Fruit fly (Drosophila melanogaster) whole organism, prepupa: ENCODE results near the gene CG10232.

Source experiments
- Blimp-1 ChIP-seq: fragments of 200-800 bp; sonication (Bioruptor generic); optimal IDR thresholded peaks from 3 replicates; lab custom pipeline; 2017; ENCODE audit warnings: missing biosample characterization, missing genetic modification characterization, mild to moderate bottlenecking, moderate library complexity, missing genetic modification reagents
- CG10631 ChIP-seq: fragments of 200-800 bp; sonication (Bioruptor generic); optimal IDR thresholded peaks from 2 replicates; lab custom pipeline; 2016; ENCODE audit warnings: missing biosample characterization, missing genetic modification characterization
- CG10669 ChIP-seq: fragments of 200-800 bp; sonication (Bioruptor generic); optimal IDR thresholded peaks from 3 replicates; lab custom pipeline; 2018; ENCODE audit warnings: missing biosample characterization, mild to moderate bottlenecking, missing genetic modification characterization, moderate library complexity
- CG11294 ChIP-seq: fragments of 200-800 bp; sonication (Bioruptor generic); IDR thresholded peaks from 2 replicates; pipeline ENCODE4 v1.3.6; 2022; ENCODE audit warnings: missing biosample characterization, missing genetic modification characterization
- CG11902 ChIP-seq: fragments of 200-800 bp; sonication (Bioruptor generic); optimal IDR thresholded peaks from 3 replicates; lab custom pipeline; 2016; ENCODE audit warnings: missing biosample characterization, missing genetic modification characterization
- CG15336 ChIP-seq: fragments of 200-800 bp; sonication (Bioruptor generic); IDR thresholded peaks from 2 replicates; pipeline ENCODE4 v1.3.6; 2022; ENCODE audit warnings: missing biosample characterization, missing genetic modification characterization
- CG16779 ChIP-seq: fragments of 200-800 bp; sonication (Bioruptor generic); optimal IDR thresholded peaks from 3 replicates; lab custom pipeline; 2017; ENCODE audit warnings: missing biosample characterization, mild to moderate bottlenecking, missing genetic modification characterization
- CG31627 ChIP-seq: fragments of 200-800 bp; sonication (Bioruptor generic); optimal IDR thresholded peaks from 3 replicates; lab custom pipeline; 2016; ENCODE audit warnings: missing biosample characterization, missing genetic modification characterization
- CG32006 ChIP-seq: fragments of 200-800 bp; sonication (Bioruptor generic); optimal IDR thresholded peaks from 3 replicates; lab custom pipeline; 2017; ENCODE audit warnings: missing biosample characterization, mild to moderate bottlenecking, missing genetic modification characterization
- CG34406 ChIP-seq: fragments of 200-800 bp; sonication (Bioruptor generic); optimal IDR thresholded peaks from 3 replicates; lab custom pipeline; 2016; ENCODE audit warnings: missing biosample characterization, missing genetic modification characterization
- CG3919 ChIP-seq: fragments of 200-800 bp; sonication (Bioruptor generic); optimal IDR thresholded peaks from 3 replicates; lab custom pipeline; 2016; ENCODE audit warnings: missing biosample characterization, missing genetic modification characterization
- CG4318 ChIP-seq: fragments of 200-800 bp; sonication (Bioruptor generic); optimal IDR thresholded peaks from 3 replicates; lab custom pipeline; 2017; ENCODE audit warnings: missing biosample characterization, mild to moderate bottlenecking, missing genetic modification characterization
- CG6163 ChIP-seq: fragments of 200-800 bp; sonication (Bioruptor generic); IDR thresholded peaks from 3 replicates; pipeline ENCODE4 v1.3.6; 2022; ENCODE audit warnings: missing biosample characterization, missing genetic modification characterization
- CG6276 ChIP-seq: fragments of 200-800 bp; sonication (Bioruptor generic); optimal IDR thresholded peaks from 2 replicates; lab custom pipeline; 2017; ENCODE audit warnings: missing biosample characterization, mild to moderate bottlenecking, missing genetic modification characterization
- CG6854 ChIP-seq: fragments of 200-800 bp; sonication (Bioruptor generic); optimal IDR thresholded peaks from 2 replicates; lab custom pipeline; 2017; ENCODE audit warnings: missing biosample characterization, mild to moderate bottlenecking, missing genetic modification characterization
- CG7368 ChIP-seq: fragments of 200-800 bp; sonication (Bioruptor generic); optimal IDR thresholded peaks from 3 replicates; lab custom pipeline; 2016; ENCODE audit warnings: missing biosample characterization, missing genetic modification characterization
- CG8119 ChIP-seq: fragments of 200-800 bp; sonication (Bioruptor generic); IDR thresholded peaks from 3 replicates; pipeline ENCODE4 v1.3.6; 2022; ENCODE audit warnings: missing biosample characterization, missing genetic modification characterization
- CG8319 ChIP-seq: fragments of 200-800 bp; sonication (Bioruptor generic); optimal IDR thresholded peaks from 3 replicates; lab custom pipeline; 2016; ENCODE audit warnings: missing biosample characterization, missing genetic modification characterization
- CG8632 ChIP-seq: fragments of 200-800 bp; sonication (Bioruptor generic); optimal IDR thresholded peaks from 3 replicates; lab custom pipeline; 2016; ENCODE audit warnings: missing biosample characterization, missing genetic modification characterization
- CG9139 ChIP-seq: fragments of 200-800 bp; sonication (Bioruptor generic); optimal IDR thresholded peaks from 3 replicates; lab custom pipeline; 2017; ENCODE audit warnings: missing biosample characterization, mild to moderate bottlenecking, missing genetic modification characterization
- Eip78C ChIP-seq: fragments of 200-800 bp; sonication (Bioruptor generic); peaks from one replicate; lab custom pipeline; 2016; ENCODE audit warnings: missing biosample characterization, missing genetic modification characterization
- Eip93F ChIP-seq: fragments of 200-800 bp; sonication (Bioruptor generic); optimal IDR thresholded peaks from 2 replicates; lab custom pipeline; 2016; ENCODE audit warnings: missing biosample characterization, mild to moderate bottlenecking, missing genetic modification characterization
- Ets21C ChIP-seq: fragments of 200-800 bp; sonication (Bioruptor generic); optimal IDR thresholded peaks from 3 replicates; lab custom pipeline; 2016; ENCODE audit warnings: missing biosample characterization, missing genetic modification characterization
- Ets96B ChIP-seq: fragments of 200-800 bp; optimal IDR thresholded peaks from 2 replicates; lab custom pipeline; 2019; ENCODE audit warnings: missing biosample characterization, mild to moderate bottlenecking, missing genetic modification characterization, moderate library complexity
- Gug ChIP-seq: fragments of 200-800 bp; sonication (Bioruptor generic); IDR thresholded peaks from 2 replicates; pipeline ENCODE4 v1.3.6; 2022; ENCODE audit warnings: missing biosample characterization, missing genetic modification characterization
- Hr38 ChIP-seq: sonication (Bioruptor generic); optimal IDR thresholded peaks from 2 replicates; lab custom pipeline; 2016; ENCODE audit warnings: missing biosample characterization, missing genetic modification characterization
- Hr39 ChIP-seq: fragments of 200-800 bp; sonication (Bioruptor generic); optimal IDR thresholded peaks from 2 replicates; lab custom pipeline; 2016; ENCODE audit warnings: missing biosample characterization, missing genetic modification characterization
- Hr4 ChIP-seq: fragments of 200-800 bp; sonication (Bioruptor generic); optimal IDR thresholded peaks from 3 replicates; lab custom pipeline; 2016; ENCODE audit warnings: missing biosample characterization, missing genetic modification characterization
- Lpt ChIP-seq: fragments of 200-800 bp; sonication (Bioruptor generic); optimal IDR thresholded peaks from 3 replicates; lab custom pipeline; 2016; ENCODE audit warnings: missing biosample characterization, missing genetic modification characterization
- Met ChIP-seq: fragments of 200-800 bp; sonication (Bioruptor generic); optimal IDR thresholded peaks from 3 replicates; lab custom pipeline; 2016; ENCODE audit warnings: missing biosample characterization, missing genetic modification characterization
- OdsH ChIP-seq: fragments of 200-800 bp; sonication (Bioruptor generic); optimal IDR thresholded peaks from 3 replicates; lab custom pipeline; 2016; ENCODE audit warnings: missing biosample characterization, missing genetic modification characterization
- Smox ChIP-seq: fragments of 200-800 bp; sonication (Bioruptor generic); optimal IDR thresholded peaks from 3 replicates; lab custom pipeline; 2016; ENCODE audit warnings: missing biosample characterization, missing genetic modification characterization
- Sox14 ChIP-seq: fragments of 200-800 bp; sonication (Bioruptor generic); optimal IDR thresholded peaks from 3 replicates; lab custom pipeline; 2016; ENCODE audit warnings: missing biosample characterization, missing genetic modification characterization
- Sox15 ChIP-seq: fragments of 200-800 bp; sonication (Bioruptor generic); optimal IDR thresholded peaks from 3 replicates; lab custom pipeline; 2016; ENCODE audit warnings: missing biosample characterization, missing genetic modification characterization
- achi ChIP-seq: fragments of 200-800 bp; sonication (Bioruptor generic); optimal IDR thresholded peaks from 3 replicates; lab custom pipeline; 2016; ENCODE audit warnings: missing biosample characterization, missing genetic modification characterization
- cyc ChIP-seq: fragments of 200-800 bp; sonication (Bioruptor generic); optimal IDR thresholded peaks from 3 replicates; lab custom pipeline; 2016; ENCODE audit warnings: missing biosample characterization, missing genetic modification characterization
- dsx ChIP-seq: fragments of 200-800 bp; optimal IDR thresholded peaks from 3 replicates; lab custom pipeline; 2019; ENCODE audit warnings: missing biosample characterization, mild to moderate bottlenecking, missing genetic modification characterization, moderate library complexity; ENCODE audit not compliant: poor library complexity, severe bottlenecking
- eg ChIP-seq: fragments of 200-800 bp; sonication (Bioruptor generic); IDR thresholded peaks from 3 replicates; pipeline ENCODE4 v1.3.6; 2022; ENCODE audit warnings: missing biosample characterization, missing genetic modification characterization
- esn ChIP-seq: fragments of 200-800 bp; sonication (Bioruptor generic); optimal IDR thresholded peaks from 2 replicates; lab custom pipeline; 2016; ENCODE audit warnings: missing biosample characterization, mild to moderate bottlenecking, missing genetic modification characterization, moderate library complexity
- fd59A ChIP-seq: fragments of 200-800 bp; sonication (Bioruptor generic); optimal IDR thresholded peaks from 2 replicates; lab custom pipeline; 2017; ENCODE audit warnings: missing biosample characterization, mild to moderate bottlenecking, missing genetic modification characterization, missing genetic modification reagents
- fd85E ChIP-seq: fragments of 200-800 bp; sonication (Bioruptor generic); optimal IDR thresholded peaks from 3 replicates; lab custom pipeline; 2016; ENCODE audit warnings: missing biosample characterization, missing genetic modification characterization
- fkh ChIP-seq: fragments of 200-800 bp; sonication (Bioruptor generic); optimal IDR thresholded peaks from 3 replicates; lab custom pipeline; 2017; ENCODE audit warnings: missing biosample characterization, mild to moderate bottlenecking, missing genetic modification characterization, moderate library complexity
- lz ChIP-seq: fragments of 200-800 bp; sonication (Bioruptor generic); optimal IDR thresholded peaks from 3 replicates; lab custom pipeline; 2016; ENCODE audit warnings: missing biosample characterization, missing genetic modification characterization
- net ChIP-seq: fragments of 200-800 bp; sonication (Bioruptor generic); optimal IDR thresholded peaks from 3 replicates; lab custom pipeline; 2016; ENCODE audit warnings: missing biosample characterization, missing genetic modification characterization
- pdm3 ChIP-seq: fragments of 200-800 bp; sonication (Bioruptor generic); optimal IDR thresholded peaks from 3 replicates; lab custom pipeline; 2016; ENCODE audit warnings: missing biosample characterization, missing genetic modification characterization
- salr ChIP-seq, 2 experiments: fragments of 200-800 bp; sonication (Bioruptor generic); optimal IDR thresholded peaks; 3 replicates each; lab custom pipeline; 2016 to 2018; ENCODE audit warnings: missing biosample characterization in 2 of 2, missing genetic modification characterization in 2 of 2, mild to moderate bottlenecking in 1 of 2
- spab ChIP-seq: fragments of 200-800 bp; sonication (Bioruptor generic); optimal IDR thresholded peaks from 2 replicates; lab custom pipeline; 2017; ENCODE audit warnings: missing biosample characterization, mild to moderate bottlenecking, missing genetic modification characterization, missing genetic modification reagents
- svp ChIP-seq: fragments of 200-800 bp; sonication (Bioruptor generic); peaks from one replicate; lab custom pipeline; 2016; ENCODE audit warnings: missing biosample characterization, missing genetic modification characterization
- topi ChIP-seq: fragments of 200-800 bp; sonication (Bioruptor generic); optimal IDR thresholded peaks from 3 replicates; lab custom pipeline; 2016; ENCODE audit warnings: missing biosample characterization, missing genetic modification characterization
- vri ChIP-seq: fragments of 200-800 bp; sonication (Bioruptor generic); optimal IDR thresholded peaks from 3 replicates; lab custom pipeline; 2016; ENCODE audit warnings: missing biosample characterization, mild to moderate bottlenecking, missing genetic modification characterization

The CG10232 gene

dm6 chr3R:23675646-23676045 lies 45.8 kb downstream of the CG10232 start (continued):
- peak; percentile 24 for TF ChIP-seq CG6276 (GFP tag; lab: Kevin White, UChicago)
- TF ChIP-seq Ets96B (tag; lab: Kevin White, UChicago): no peak
- peak; percentile 34 for TF ChIP-seq CG34406
- no peak for TF ChIP-seq CG11902 (GFP tag; lab: Kevin White, UChicago)
- TF ChIP-seq net (GFP tag; lab: Kevin White, UChicago): no peak
- TF ChIP-seq dsx (GFP tag; lab: Kevin White, UChicago): no peak
- no peak; the same call in 2 of the 3 replicates for TF ChIP-seq eg
- TF ChIP-seq, all 60 proteins: peak for 14

- no peak for TF ChIP-seq CG7368 (GFP tag; lab: Kevin White, UChicago)
- peak; percentile 19 for TF ChIP-seq achi (GFP tag; lab: Kevin White, UChicago)
- peak; percentile 59 for TF ChIP-seq CG15336 (GFP tag; lab: Robert Waterston, UW)
- TF ChIP-seq CG8119 (GFP tag; lab: Robert Waterston, UW): peak; percentile 37; the same call in 1 of the 3 replicates
- TF ChIP-seq cyc (GFP tag; lab: Kevin White, UChicago): no peak
- no peak for TF ChIP-seq CG6854 (GFP tag; lab: Kevin White, UChicago)
- TF ChIP-seq CG31627 (GFP tag; lab: Kevin White, UChicago): peak; percentile 24
- peak; percentile 29 for TF ChIP-seq topi (GFP tag; lab: Kevin White, UChicago)
- TF ChIP-seq CG4318 (GFP tag; lab: Kevin White, UChicago): no peak
- no peak for TF ChIP-seq Sox14 (GFP tag; lab: Kevin White, UChicago)
- no peak for TF ChIP-seq Blimp-1 (GFP tag; lab: Kevin White, UChicago)
- no peak for TF ChIP-seq salr (GFP tag; optimal IDR thresholded peaks at IDR 0.05; lab: Kevin White, UChicago)
- TF ChIP-seq Hr4: peak; percentile 37
- TF ChIP-seq Lpt (GFP tag; lab: Kevin White, UChicago): no peak
- TF ChIP-seq fd59A (GFP tag; lab: Kevin White, UChicago): no peak
- TF ChIP-seq CG16779 (tag; lab: Kevin White, UChicago): no peak
- TF ChIP-seq esn: peak; percentile 49
- TF ChIP-seq CG3919: peak; percentile 1
- no peak for TF ChIP-seq fd85E (GFP tag; lab: Kevin White, UChicago)
- TF ChIP-seq Hr39 (GFP tag; lab: Kevin White, UChicago): peak; percentile 5
- TF ChIP-seq Eip93F (GFP tag; lab: Kevin White, UChicago): no peak
- no peak for TF ChIP-seq Hr38 (GFP tag; lab: Kevin White, UChicago)
- TF ChIP-seq CG8632 (GFP tag; lab: Kevin White, UChicago): peak; percentile 22
- no peak for TF ChIP-seq Ets21C (GFP tag; lab: Kevin White, UChicago)
- TF ChIP-seq Smox (GFP tag; lab: Kevin White, UChicago): peak; percentile 38
- TF ChIP-seq lz (GFP tag; lab: Kevin White, UChicago): peak; percentile 25
- TF ChIP-seq CG10669 (GFP tag; lab: Kevin White, UChicago): no peak
- TF ChIP-seq CG32006 (GFP tag; lab: Kevin White, UChicago): peak; percentile 58
- TF ChIP-seq CG6163 (GFP tag; lab: Robert Waterston, UW): no peak
- TF ChIP-seq pdm3 (GFP tag; lab: Kevin White, UChicago): peak; percentile 35
- no peak for TF ChIP-seq CG9139
- TF ChIP-seq OdsH (GFP tag; lab: Kevin White, UChicago): peak; percentile 35
- TF ChIP-seq svp (GFP tag; lab: Kevin White, UChicago): peak; percentile 76
- peak; percentile 44 for TF ChIP-seq CG34406
- no peak for TF ChIP-seq CG10631 (GFP tag; lab: Kevin White, UChicago)
- TF ChIP-seq Met (GFP tag; lab: Kevin White, UChicago): peak; percentile 32
- no peak for TF ChIP-seq Sox15 (GFP tag; lab: Kevin White, UChicago)
- no peak for TF ChIP-seq fkh (GFP tag; lab: Kevin White, UChicago)
- TF ChIP-seq vri: no peak
- TF ChIP-seq Eip78C (GFP tag; lab: Kevin White, UChicago): peak; percentile 86
- TF ChIP-seq CG11294: no peak
- no peak for TF ChIP-seq CG8319
- no peak for TF ChIP-seq CG11902 (GFP tag; lab: Kevin White, UChicago)
- TF ChIP-seq spab (GFP tag; lab: Kevin White, UChicago): no peak
- no peak for TF ChIP-seq Gug (GFP tag; lab: Robert Waterston, UW)
- 0 out of 3 replicates have a peak, but pooled peaks have one; percentile 12 for TF ChIP-seq eg
- peak; percentile 37 for TF ChIP-seq net (GFP tag; lab: Kevin White, UChicago)
- TF ChIP-seq dsx (GFP tag; lab: Kevin White, UChicago): no peak
Measured at dm6 chr3R:23674369-23674768, 47.1 kb downstream of the CG10232 start.
